Fruit fly (Drosophila melanogaster) whole organism: Measurements from ENCODE around the gene Vta1.

Source experiments
- CG8478 ChIP-seq: fragments of >200 bp; optimal IDR thresholded peaks from 2 replicates; lab custom pipeline; 2018; ENCODE audit warnings: inconsistent platforms
- Dll ChIP-seq: fragments of >200 bp; optimal IDR thresholded peaks from 2 replicates; lab custom pipeline; 2017
- EcR ChIP-seq, 2 experiments: fragments of >200 bp; optimal IDR thresholded peaks; 2 replicates each; lab custom pipeline; 2017; ENCODE audit warnings: missing biosample characterization in 2 of 2, missing genetic modification characterization in 2 of 2, missing genetic modification reagents in 2 of 2
- pan ChIP-seq: fragments of >200 bp; optimal IDR thresholded peaks from 2 replicates; lab custom pipeline; 2017
- psq ChIP-seq: fragments of >200 bp; optimal IDR thresholded peaks from 2 replicates; lab custom pipeline; 2017
- usp ChIP-seq: fragments of >200 bp; optimal IDR thresholded peaks from 2 replicates; lab custom pipeline; 2017; ENCODE audit warnings: missing biosample characterization, missing genetic modification characterization, mixed read lengths

Gene Vta1

DNA sequence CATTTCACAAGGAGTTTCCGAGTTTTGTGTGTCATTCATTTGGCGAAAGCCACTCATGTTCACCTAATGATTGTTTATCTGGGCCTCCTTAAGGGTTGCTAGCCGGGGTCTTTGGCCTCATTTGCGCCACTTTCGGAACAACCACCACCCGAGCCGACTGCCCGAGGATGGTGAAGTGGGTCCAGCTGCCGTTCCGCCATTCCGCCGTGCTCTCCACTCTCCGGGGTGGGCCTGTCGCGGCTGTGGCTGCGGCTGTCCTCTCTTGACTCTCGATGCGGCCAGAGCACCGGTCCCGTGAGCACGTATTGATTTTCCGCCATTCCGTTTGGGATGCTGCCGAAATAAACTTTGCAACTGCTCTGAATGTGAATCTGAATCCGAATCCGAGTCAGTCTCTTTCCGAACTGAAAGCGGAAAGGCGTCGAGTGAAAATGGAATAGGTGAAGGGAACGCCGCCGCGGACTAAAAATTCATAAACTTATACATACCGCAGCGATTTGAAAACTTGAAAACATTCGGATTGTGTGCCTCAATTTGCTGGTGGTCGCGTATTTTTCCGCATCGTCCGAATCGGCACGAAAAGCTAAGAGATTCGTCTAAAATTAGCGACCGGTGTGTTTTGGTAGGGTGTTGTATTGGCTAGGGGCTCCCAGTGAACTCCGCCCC lies 3.9 kb downstream of the Vta1 start, which contains the start of gene CG13920:
Gene CG13920, plus strand, starts transcription at position 255 of the 666 bp plus-strand sequence.
- no peak for TF ChIP-seq Dll
- no peak for TF ChIP-seq psq (lab: Kevin White, UChicago)
- TF ChIP-seq pan, result no peak
- no peak for TF ChIP-seq EcR (GFP tag; optimal IDR thresholded peaks at IDR 0.05; lab: Kevin White, UChicago)

DNA sequence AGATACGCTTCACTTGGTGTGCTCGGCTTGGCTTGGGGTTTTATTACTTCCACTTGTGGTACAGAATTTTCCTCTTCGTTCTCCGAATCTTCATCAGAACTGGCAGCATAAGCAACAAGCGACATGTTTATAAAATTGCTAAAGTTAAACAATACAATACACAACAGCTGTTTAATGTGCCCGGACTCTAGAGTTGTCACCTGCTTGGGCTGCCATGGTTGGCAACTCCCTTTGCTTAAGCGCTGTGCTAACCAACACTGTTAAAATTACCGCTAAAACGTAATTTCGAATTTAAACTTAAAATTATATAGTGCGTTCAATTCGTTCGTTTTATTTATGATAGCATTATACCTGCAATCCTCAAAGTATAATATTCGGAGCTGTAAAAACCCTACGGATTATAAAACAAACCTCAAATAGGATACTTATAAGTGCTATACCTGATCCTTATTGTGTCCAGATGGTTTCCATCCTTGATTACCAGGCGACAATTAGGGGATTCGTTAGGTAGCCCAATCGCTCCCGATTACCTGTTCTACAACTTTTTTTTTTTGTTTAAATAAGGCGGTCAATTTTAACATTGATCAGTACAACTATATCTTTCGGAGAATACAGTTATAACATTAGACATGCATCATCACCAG lies 5.3 kb downstream of the Vta1 start, which contains the start of the genes CG17249 and Bro:
Gene CG17249, minus strand, starts transcription at position 189 of the 644 bp plus-strand sequence.
Gene Bro, plus strand, starts transcription at position 594 of the 644 bp plus-strand sequence.
- TF ChIP-seq psq (lab: Kevin White, UChicago) (no peak), CG8478 (lab: Kevin White, UChicago) (no peak), EcR (GFP tag; optimal IDR thresholded peaks at IDR 0.05; lab: Kevin White, UChicago) (no peak), pan (no peak), Dll (no peak), usp (GFP tag; lab: Kevin White, UChicago) (no peak)

DNA sequence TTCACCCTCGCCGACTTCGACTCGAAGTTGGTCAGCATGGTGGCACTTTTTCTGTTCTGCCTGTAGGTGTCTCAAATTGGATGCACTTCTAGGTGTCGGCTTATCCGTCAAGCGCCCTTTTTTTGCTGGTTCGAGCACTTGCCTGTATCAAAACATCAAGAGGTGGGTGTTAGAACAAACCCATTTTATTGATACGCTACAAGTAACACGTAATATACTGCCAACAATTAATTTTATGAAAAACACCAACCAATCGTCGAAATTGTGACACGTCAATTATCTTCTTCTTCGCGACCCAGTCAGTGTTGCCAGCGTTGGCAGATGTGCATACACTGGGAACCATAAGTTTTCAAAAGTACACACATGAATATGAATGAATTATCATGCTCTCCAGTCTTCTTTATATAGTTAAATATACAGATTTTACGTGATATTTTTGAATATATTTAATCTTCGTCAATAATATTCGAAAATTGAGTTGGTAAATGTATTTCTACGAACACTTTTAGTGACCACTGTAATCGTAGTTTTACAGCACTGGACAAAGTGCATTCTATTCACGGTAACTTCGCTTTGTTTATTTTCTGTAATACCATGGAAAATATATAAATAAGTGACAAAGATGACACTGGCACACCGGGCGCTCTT lies 7.7 kb downstream of the Vta1 start, which contains the start of the genes alphaCOP and CG13919:
Gene alphaCOP, minus strand, starts transcription at position 280 of the 648 bp plus-strand sequence.
Gene CG13919, plus strand, starts transcription at position 548 of the 648 bp plus-strand sequence.
- TF ChIP-seq EcR (GFP tag; optimal IDR thresholded peaks at IDR 0.05; lab: Kevin White, UChicago), result no peak
- TF ChIP-seq usp (GFP tag; lab: Kevin White, UChicago), result no peak
- TF ChIP-seq CG8478 (lab: Kevin White, UChicago), result no peak
- no peak for TF ChIP-seq psq (lab: Kevin White, UChicago)
- no peak for TF ChIP-seq Dll
- TF ChIP-seq pan, result no peak

DNA sequence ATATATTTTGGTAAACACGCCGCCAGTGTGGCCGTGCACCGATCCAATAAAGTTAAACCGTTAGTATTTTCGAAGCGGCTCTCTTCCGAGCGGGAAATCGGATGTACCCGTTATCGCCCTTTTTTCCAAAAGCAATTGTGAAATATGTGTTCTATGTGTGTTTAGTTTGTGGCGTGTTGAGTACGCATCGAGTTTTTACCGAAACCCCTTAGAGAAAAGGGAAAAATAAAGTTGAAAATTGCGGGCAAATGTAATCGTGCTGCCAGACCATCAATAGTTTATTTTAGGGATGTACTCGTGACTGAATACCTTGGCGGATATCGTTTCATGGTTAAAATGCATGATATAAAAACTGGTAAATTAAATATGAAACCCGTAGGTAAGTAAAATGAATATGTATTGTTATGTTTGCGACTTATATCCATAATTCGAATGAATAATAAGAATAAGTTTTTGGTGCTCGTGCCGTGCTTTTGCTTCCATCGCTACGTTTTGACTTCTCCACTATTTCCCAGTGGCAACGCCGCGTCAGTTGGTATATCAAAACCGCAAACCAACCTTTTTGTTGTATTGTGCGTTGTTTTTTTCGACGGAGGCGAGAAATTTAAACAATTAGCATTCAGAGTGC lies 13.4 kb downstream of the Vta1 start, which contains the start of the genes Mettl2 and Bgb:
Gene Mettl2, minus strand, starts transcription at position 51 of the 628 bp plus-strand sequence.
Gene Bgb, plus strand, starts transcription at position 527 of the 628 bp plus-strand sequence.
- TF ChIP-seq pan (no peak), psq (lab: Kevin White, UChicago) (no peak), usp (GFP tag; lab: Kevin White, UChicago) (no peak), EcR (GFP tag; optimal IDR thresholded peaks at IDR 0.05; lab: Kevin White, UChicago) (no peak), Dll (no peak), CG8478 (lab: Kevin White, UChicago) (no peak)

DNA sequence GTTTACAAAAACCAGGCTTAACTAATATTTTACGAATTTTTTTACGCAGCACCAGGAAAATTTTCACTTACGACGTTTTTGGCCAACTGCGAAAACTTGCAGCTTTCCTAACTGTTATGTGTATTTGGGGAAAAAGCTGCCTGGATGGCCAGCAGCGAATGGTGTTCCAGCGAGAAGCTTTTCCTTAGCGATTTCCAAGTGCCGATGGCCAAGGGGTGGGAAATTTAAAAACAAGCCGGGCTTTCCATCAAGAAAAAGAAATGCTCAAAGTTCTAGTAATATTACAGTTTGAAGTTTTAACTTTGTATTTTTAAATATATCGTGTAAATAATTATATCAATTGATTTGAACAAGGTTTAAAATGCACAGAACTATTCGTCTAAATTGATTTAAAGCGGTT lies 15.0 kb downstream of the Vta1 start, which contains the start of gene nSyb:
Gene nSyb, minus strand, starts transcription at position 101 of the 400 bp plus-strand sequence.
- no peak for TF ChIP-seq pan
- TF ChIP-seq EcR (GFP tag; optimal IDR thresholded peaks at IDR 0.05; lab: Kevin White, UChicago), result no peak
- TF ChIP-seq usp (GFP tag; lab: Kevin White, UChicago), result no peak

DNA sequence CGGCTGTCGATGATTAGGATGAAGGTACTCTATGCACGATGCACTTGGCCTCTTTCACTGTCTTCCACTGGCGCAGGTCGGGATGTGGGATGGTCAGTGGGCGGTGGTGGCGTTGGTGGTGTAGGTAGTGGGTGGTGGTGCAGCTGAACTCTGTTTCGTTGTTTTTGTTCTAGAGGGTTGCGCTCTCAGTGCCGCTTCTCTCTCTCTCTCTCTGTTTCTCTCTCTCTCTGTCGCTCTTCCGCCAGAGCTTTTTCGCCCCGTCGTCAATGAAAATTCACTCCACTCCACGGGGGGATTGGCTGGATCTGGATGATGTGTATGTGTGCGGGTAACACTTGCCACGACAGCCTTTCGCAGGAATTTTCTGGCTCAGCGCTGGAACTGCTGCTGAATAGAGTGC lies 15.8 kb downstream of the Vta1 start:
- TF ChIP-seq Dll (no peak), usp (GFP tag; lab: Kevin White, UChicago) (no peak), psq (lab: Kevin White, UChicago) (no peak), pan (no peak), CG8478 (lab: Kevin White, UChicago) (no peak), EcR (GFP tag; optimal IDR thresholded peaks at IDR 0.05; lab: Kevin White, UChicago) (no peak)

DNA sequence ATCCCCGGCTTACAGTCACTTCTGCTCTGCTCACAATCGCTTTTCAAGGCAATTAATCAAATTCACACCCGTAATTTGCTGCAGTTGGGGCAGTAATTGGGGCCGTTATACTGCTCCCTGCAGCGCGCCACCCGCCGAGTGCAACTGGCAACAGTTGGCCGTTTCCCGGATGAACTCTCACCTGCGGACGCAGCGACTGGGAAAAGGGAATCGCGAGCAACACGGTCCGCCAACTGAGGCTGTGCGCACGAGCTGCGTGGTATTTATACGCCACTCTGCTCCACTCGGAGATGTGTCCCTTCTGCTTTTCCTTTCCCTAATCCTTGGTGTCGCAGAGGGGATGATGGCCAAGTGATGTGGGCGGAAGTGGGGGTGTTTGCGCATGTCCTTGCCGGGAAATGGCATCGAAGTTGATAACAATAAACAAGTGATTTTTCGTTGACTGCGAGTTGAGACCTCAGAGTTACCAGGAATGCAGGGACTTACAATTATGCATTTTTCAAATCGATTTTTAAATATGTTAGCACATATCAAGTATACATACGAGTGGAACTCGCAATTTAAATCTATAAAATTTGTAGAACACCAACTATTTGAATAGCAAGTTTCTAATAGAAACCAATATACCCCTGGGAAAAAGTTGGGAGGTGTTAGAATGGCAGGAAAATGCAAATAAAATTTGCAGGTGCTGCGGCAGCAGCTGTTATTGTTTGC lies 23.5 kb downstream of the Vta1 start, which contains the start of gene GC:
Gene GC, minus strand, starts transcription at position 238 of the 714 bp plus-strand sequence.
- TF ChIP-seq pan, result no peak
- TF ChIP-seq Dll, result no peak
- TF ChIP-seq CG8478 (lab: Kevin White, UChicago), result no peak
- no peak for TF ChIP-seq psq (lab: Kevin White, UChicago)
- no peak for TF ChIP-seq usp (GFP tag; lab: Kevin White, UChicago)
- TF ChIP-seq EcR (GFP tag; optimal IDR thresholded peaks at IDR 0.05; lab: Kevin White, UChicago), result no peak

DNA sequence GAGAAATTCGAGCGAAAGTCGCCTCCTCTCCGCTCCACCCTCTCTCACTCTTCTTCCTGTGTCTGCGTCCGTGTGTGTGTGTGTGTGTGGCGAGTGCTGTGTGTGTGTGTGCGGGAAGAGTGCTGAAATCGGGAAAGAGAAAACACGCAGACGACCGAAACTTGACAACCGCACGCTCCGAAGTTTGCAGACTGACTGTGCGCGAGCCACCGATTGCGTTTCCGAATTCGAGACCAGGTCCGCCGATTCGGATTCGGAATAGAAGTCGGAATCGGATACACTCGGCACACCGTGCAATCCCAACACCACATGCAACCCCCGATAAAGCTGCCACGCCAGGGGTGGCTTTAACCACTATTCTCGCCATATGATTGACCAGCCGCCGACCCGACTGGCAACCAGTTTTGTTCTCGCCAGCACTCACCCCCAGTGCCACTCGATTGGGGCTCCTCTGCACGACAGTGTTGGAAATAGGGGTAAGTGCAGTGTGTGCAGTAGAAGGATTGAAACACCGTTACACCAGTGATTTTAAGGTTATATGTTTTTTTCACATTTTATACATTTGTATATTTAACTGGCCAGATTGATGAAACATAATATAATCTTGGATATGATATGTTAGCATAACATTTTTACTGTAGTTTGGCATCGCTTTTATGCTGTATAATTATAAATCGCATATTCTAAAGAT lies 24.4 kb downstream of the Vta1 start, which contains the start of gene CG13928:
Gene CG13928, minus strand, starts transcription at position 202 of the 691 bp plus-strand sequence.
- no peak for TF ChIP-seq CG8478 (lab: Kevin White, UChicago)
- no peak for TF ChIP-seq pan
- TF ChIP-seq EcR (GFP tag; optimal IDR thresholded peaks at IDR 0.05; lab: Kevin White, UChicago), result no peak
- TF ChIP-seq Dll, result no peak
- no peak for TF ChIP-seq usp (GFP tag; lab: Kevin White, UChicago)
- no peak for TF ChIP-seq psq (lab: Kevin White, UChicago)

DNA sequence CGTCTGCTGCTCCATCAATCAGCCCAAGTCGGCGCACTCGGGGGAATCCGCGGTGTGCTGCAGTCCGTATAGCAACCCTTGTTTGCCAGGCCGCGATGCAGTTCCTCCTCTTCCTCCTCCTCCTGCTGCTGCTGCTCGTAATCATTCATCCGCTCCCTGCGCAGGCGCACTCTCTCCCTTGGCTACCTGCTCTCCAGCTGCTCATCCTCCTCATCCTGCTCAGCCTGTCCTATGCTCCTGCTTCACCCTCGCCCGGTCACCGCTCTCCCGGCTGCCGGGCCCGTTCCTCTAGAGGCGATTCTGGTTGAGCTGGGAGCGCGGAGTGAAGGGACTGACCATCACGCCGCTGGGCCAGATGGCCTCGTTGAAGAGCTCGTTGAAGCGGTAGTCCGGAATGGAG lies 25.8 kb downstream of the Vta1 start:
- TF ChIP-seq CG8478 (lab: Kevin White, UChicago), result no peak
- no peak for TF ChIP-seq Dll
- TF ChIP-seq psq (lab: Kevin White, UChicago), result no peak
- no peak for TF ChIP-seq usp (GFP tag; lab: Kevin White, UChicago)
- no peak for TF ChIP-seq EcR (GFP tag; optimal IDR thresholded peaks at IDR 0.05; lab: Kevin White, UChicago)

DNA sequence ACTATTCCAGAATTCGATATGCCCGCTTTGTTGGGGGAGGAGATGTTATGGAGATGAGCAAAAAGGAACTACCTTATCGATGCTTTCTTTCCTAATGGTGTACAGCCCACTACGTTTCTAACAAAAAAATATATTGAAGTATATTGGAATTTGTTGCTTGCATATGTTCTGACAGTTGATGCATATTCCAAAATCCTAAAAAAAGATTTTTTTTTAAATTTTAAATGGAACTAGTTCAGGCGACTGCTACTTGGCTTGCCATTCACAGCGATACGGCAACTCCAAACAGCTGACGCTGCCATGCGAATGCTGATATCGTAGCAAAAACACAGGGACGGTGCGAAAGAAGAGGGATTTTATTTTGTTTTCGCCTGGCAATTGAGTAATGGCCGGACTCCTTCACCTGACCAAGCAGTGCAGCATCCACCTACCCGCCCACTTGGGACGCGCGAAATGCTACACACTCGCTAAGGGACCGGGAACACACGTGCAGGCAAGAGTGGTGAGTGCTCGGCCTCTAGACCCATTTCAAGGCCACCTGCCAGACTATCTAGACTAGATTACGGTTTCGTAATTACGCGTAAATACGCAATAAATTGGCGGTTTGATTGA lies 34.5 kb downstream of the Vta1 start, which contains the start of the genes CG13926, ABCB7 and CG33230:
Gene CG13926, minus strand, starts transcription at position 43 of the 612 bp plus-strand sequence.
Gene ABCB7, plus strand, starts transcription at position 299 of the 612 bp plus-strand sequence.
Gene CG33230, plus strand, starts transcription at position 299 of the 612 bp plus-strand sequence.
- no peak for TF ChIP-seq EcR (GFP tag; optimal IDR thresholded peaks at IDR 0.05; lab: Kevin White, UChicago)
- TF ChIP-seq CG8478 (lab: Kevin White, UChicago), result no peak
- TF ChIP-seq usp (GFP tag; lab: Kevin White, UChicago), result no peak
- TF ChIP-seq psq (lab: Kevin White, UChicago), result no peak
- TF ChIP-seq Dll, result no peak
- no peak for TF ChIP-seq pan
